Fruit fly (Drosophila melanogaster): ENCODE data around the gene CG15385.

The CG15385 gene

dm6 chr2L:2202018-2202852 lies 10.1 kb downstream of the CG15385 start (continued):
- TF ChIP-seq dan (GFP tag; IDR thresholded peaks at IDR 0.05), result peak; percentile 99
- TF ChIP-seq ssp (GFP tag; IDR thresholded peaks at IDR 0.05), result peak; percentile 94
- TF ChIP-seq Scr (GFP tag; IDR thresholded peaks at IDR 0.05; ENCODE audit: partially characterized antibody), result peak; percentile 55; the same call in 1 of the 2 replicates
- peak; percentile 100 for TF ChIP-seq Awh (GFP tag; IDR thresholded peaks at IDR 0.05)
- TF ChIP-seq slou (GFP tag; optimal IDR thresholded peaks at IDR 0.05), result peak; percentile 78
- TF ChIP-seq Tbp (GFP tag; optimal IDR thresholded peaks at IDR 0.05), result no peak
- TF ChIP-seq ftz-f1 (GFP tag; optimal IDR thresholded peaks at IDR 0.05), result peak; percentile 83
- TF ChIP-seq exex (tag; optimal IDR thresholded peaks at IDR 0.05), result peak; percentile 59
- TF ChIP-seq row (GFP tag; IDR thresholded peaks at IDR 0.05), result peak; percentile 98
- peak; percentile 93 for TF ChIP-seq CG12155 (GFP tag; optimal IDR thresholded peaks at IDR 0.05)
- peak; percentile 93 for TF ChIP-seq CG43689 (GFP tag; IDR thresholded peaks at IDR 0.05)
- peak; percentile 97 for TF ChIP-seq Optix (GFP tag; IDR thresholded peaks at IDR 0.05)
- peak; percentile 98 for TF ChIP-seq Max (GFP tag; optimal IDR thresholded peaks at IDR 0.05)
- no peak for TF ChIP-seq pita (GFP tag; optimal IDR thresholded peaks at IDR 0.05)
- peak; percentile 94 for TF ChIP-seq tup (GFP tag; optimal IDR thresholded peaks at IDR 0.05)
- peak; percentile 98 for TF ChIP-seq CG11504 (tag; optimal IDR thresholded peaks at IDR 0.05)
- peak; percentile 94 for TF ChIP-seq CG12769 (tag; optimal IDR thresholded peaks at IDR 0.05)
- TF ChIP-seq CG12104 (GFP tag; optimal IDR thresholded peaks at IDR 0.05), result peak; percentile 98
- TF ChIP-seq CG7357 (GFP tag; IDR thresholded peaks at IDR 0.05), result peak; percentile 94
- peak; percentile 77 for TF ChIP-seq Hand (GFP tag; optimal IDR thresholded peaks at IDR 0.05)
- peak; percentile 75 for TF ChIP-seq fu2 (GFP tag; optimal IDR thresholded peaks at IDR 0.05)
- TF ChIP-seq mam (GFP tag; optimal IDR thresholded peaks at IDR 0.05), result peak; percentile 90
- TF ChIP-seq bigmax (GFP tag; optimal IDR thresholded peaks at IDR 0.05), result peak; percentile 57
- peak; percentile 84 for TF ChIP-seq CG9215 (GFP tag; IDR thresholded peaks at IDR 0.05)
- TF ChIP-seq D19A (tag; optimal IDR thresholded peaks at IDR 0.05), result peak; percentile 98
- peak; percentile 97 for TF ChIP-seq CG12659 (GFP tag; optimal IDR thresholded peaks at IDR 0.05)
- TF ChIP-seq Meics (GFP tag; optimal IDR thresholded peaks at IDR 0.05), result peak; percentile 86
- TF ChIP-seq zfh2 (GFP tag; optimal IDR thresholded peaks at IDR 0.05), result no peak
- TF ChIP-seq zen (tag; optimal IDR thresholded peaks at IDR 0.05), result peak; percentile 99
- peak; percentile 83 for TF ChIP-seq Hmr (GFP tag; optimal IDR thresholded peaks at IDR 0.05)
- TF ChIP-seq Ada2b (GFP tag; IDR thresholded peaks at IDR 0.05), result peak; percentile 99
- no peak for TF ChIP-seq hkb (optimal IDR thresholded peaks at IDR 0.05)
- peak; percentile 99 for TF ChIP-seq hkb (GFP tag; IDR thresholded peaks at IDR 0.05)
- TF ChIP-seq Mes4 (GFP tag; optimal IDR thresholded peaks at IDR 0.05), result peak; percentile 99
- TF ChIP-seq CG11696 (GFP tag; IDR thresholded peaks at IDR 0.05), result peak; percentile 95
- peak; percentile 96 for TF ChIP-seq Vsx1 (GFP tag; optimal IDR thresholded peaks at IDR 0.05)
- TF ChIP-seq chm (GFP tag; IDR thresholded peaks at IDR 0.05), result peak; percentile 99
- peak; percentile 92 for TF ChIP-seq CG2116 (GFP tag; optimal IDR thresholded peaks at IDR 0.05)
- TF ChIP-seq pb (GFP tag; optimal IDR thresholded peaks at IDR 0.05), result peak; percentile 94
- peak; percentile 99 for TF ChIP-seq CG10462 (GFP tag; optimal IDR thresholded peaks at IDR 0.05)
- peak; percentile 97 for TF ChIP-seq CG17385 (GFP tag; optimal IDR thresholded peaks at IDR 0.05)
- TF ChIP-seq salm (tag; optimal IDR thresholded peaks at IDR 0.05), result peak; percentile 99
- TF ChIP-seq Rx (GFP tag; IDR thresholded peaks at IDR 0.05), result peak; percentile 98
- TF ChIP-seq kah (GFP tag; optimal IDR thresholded peaks at IDR 0.05), result peak; percentile 96
- peak; percentile 78 for TF ChIP-seq CTCF (GFP tag; optimal IDR thresholded peaks at IDR 0.05)
- TF ChIP-seq E2f1 (GFP tag; IDR thresholded peaks at IDR 0.05), result peak; percentile 99
- TF ChIP-seq H2.0 (GFP tag; IDR thresholded peaks at IDR 0.05), result peak; percentile 99
- peak; percentile 47; the same call in 1 of the 2 replicates for TF ChIP-seq rib (GFP tag; IDR thresholded peaks at IDR 0.05)
- peak in 1 of 3 experiments; percentile 100 for TF ChIP-seq Stat92E (GFP tag; optimal IDR thresholded peaks at IDR 0.05)
- peak; percentile 83 for TF ChIP-seq sd (tag; optimal IDR thresholded peaks at IDR 0.05)
